Worm (Caenorhabditis elegans): ENCODE data around the gene cpt-3.

DNA sequence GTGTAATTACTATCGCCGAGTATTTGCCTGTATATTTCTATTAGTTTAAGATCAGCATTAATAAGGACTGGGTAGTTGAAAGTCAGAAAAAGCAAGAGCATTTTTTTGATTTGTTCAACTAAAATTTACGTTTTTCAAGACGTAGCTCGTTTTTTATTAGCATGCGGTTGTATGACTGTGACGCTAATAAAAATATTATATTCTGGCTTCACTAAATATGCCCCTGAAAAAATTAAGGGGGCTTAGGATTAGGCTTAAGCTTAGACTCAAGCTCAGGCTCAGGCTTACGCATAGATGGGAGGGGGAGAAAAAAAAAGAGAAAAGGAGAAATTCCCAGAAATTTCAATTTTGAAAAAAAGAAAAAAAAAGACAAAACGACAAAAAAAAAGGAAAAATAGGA is 25.0 kb upstream of the cpt-3 start, which contains the start of gene Y39A3A.2:
- no peak for TF ChIP-seq jun-1 (tag; optimal IDR thresholded peaks at IDR 0.05)
- TF ChIP-seq unc-62 (GFP tag; optimal IDR thresholded peaks at IDR 0.05 in 1 of 2), result no peak
- TF ChIP-seq unc-62 (tag; optimal IDR thresholded peaks at IDR 0.05), result no peak

Measured in whole organism, L4 larva.